Fruit fly (Drosophila melanogaster): ENCODE data around the gene daw.

daw gene

DNA sequence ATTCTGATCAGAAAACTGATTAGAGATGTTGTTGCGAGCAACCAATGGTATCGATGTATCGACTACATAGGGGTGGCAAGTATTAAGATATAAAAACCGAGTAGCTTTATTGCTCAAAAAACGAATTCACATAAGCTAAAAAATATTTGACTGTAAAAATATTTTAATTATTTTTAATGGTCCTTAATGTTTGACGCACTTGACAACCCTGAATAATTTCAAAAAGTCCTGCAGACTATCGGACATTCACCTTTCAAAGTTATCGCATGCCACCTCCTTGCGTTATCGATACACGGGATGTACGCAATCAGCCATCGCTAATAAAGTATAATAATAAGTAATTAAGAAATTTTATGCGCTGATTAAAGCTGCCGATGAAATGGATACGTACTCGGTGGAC, 45.4 kb upstream of the daw start, which contains the start of the genes HemK2, Snapin and Tnpo-SR (continued):
- peak; percentile 89 for TF ChIP-seq CG4617 (GFP tag; optimal IDR thresholded peaks at IDR 0.05; ENCODE audit: borderline replicate concordance)
- peak; percentile 91 for TF ChIP-seq CG17328 (GFP tag; IDR thresholded peaks at IDR 0.05)
- TF ChIP-seq Dfd (GFP tag; optimal IDR thresholded peaks at IDR 0.05): no peak
- peak; percentile 95 for TF ChIP-seq gem (tag; optimal IDR thresholded peaks at IDR 0.05)
- peak; percentile 65 for TF ChIP-seq CG10565 (GFP tag; optimal IDR thresholded peaks at IDR 0.05)
- TF ChIP-seq ttk (GFP tag; IDR thresholded peaks at IDR 0.05): peak; percentile 89
- no peak for TF ChIP-seq hth (optimal IDR thresholded peaks at IDR 0.05)
- TF ChIP-seq CG6854 (GFP tag; optimal IDR thresholded peaks at IDR 0.05): peak; percentile 69
- peak; percentile 93 for TF ChIP-seq H2.0 (GFP tag; IDR thresholded peaks at IDR 0.05)
- peak; percentile 97 for TF ChIP-seq knrl (GFP tag; IDR thresholded peaks at IDR 0.05; ENCODE audit: partially characterized antibody)
- peak; percentile 92 for TF ChIP-seq CG16863 (GFP tag; optimal IDR thresholded peaks at IDR 0.05)
- TF ChIP-seq CG11456 (GFP tag; IDR thresholded peaks at IDR 0.05): peak; percentile 95
- peak; percentile 89 for TF ChIP-seq CG17612 (GFP tag; IDR thresholded peaks at IDR 0.05)
- peak; percentile 95 for TF ChIP-seq CG10543 (GFP tag; optimal IDR thresholded peaks at IDR 0.05)
- TF ChIP-seq Bteb2 (GFP tag; optimal IDR thresholded peaks at IDR 0.05): peak; percentile 83
- peak; percentile 91 for TF ChIP-seq grau (tag; optimal IDR thresholded peaks at IDR 0.05)
- TF ChIP-seq Ada2b (GFP tag; IDR thresholded peaks at IDR 0.05): peak; percentile 91
- peak; percentile 92 for TF ChIP-seq CG9727 (GFP tag; optimal IDR thresholded peaks at IDR 0.05)
- TF ChIP-seq phol (tag; optimal IDR thresholded peaks at IDR 0.05): peak; percentile 93
- peak; percentile 47 for TF ChIP-seq MESR4 (GFP tag; optimal IDR thresholded peaks at IDR 0.05)
- TF ChIP-seq BtbVII (GFP tag; optimal IDR thresholded peaks at IDR 0.05): peak; percentile 85
- peak; percentile 72 for TF ChIP-seq E2f2 (GFP tag; IDR thresholded peaks at IDR 0.05)
- TF ChIP-seq usp (GFP tag; optimal IDR thresholded peaks at IDR 0.05): no peak
- no peak for TF ChIP-seq CG8478 (optimal IDR thresholded peaks at IDR 0.05)
- TF ChIP-seq CG6272 (GFP tag; IDR thresholded peaks at IDR 0.05): peak; percentile 94
- peak; percentile 93 for TF ChIP-seq HmgZ (tag; optimal IDR thresholded peaks at IDR 0.05)
- TF ChIP-seq CG2712 (tag; optimal IDR thresholded peaks at IDR 0.05): peak; percentile 95
- peak; percentile 87 for TF ChIP-seq HLH3B (GFP tag; IDR thresholded peaks at IDR 0.05)
- TF ChIP-seq CG3065 (GFP tag; optimal IDR thresholded peaks at IDR 0.05): peak; percentile 89
- TF ChIP-seq jumu (GFP tag; optimal IDR thresholded peaks at IDR 0.05): peak; percentile 85
- peak; percentile 47; the same call in 1 of the 2 replicates for TF ChIP-seq ham (GFP tag; IDR thresholded peaks at IDR 0.05)
- peak; percentile 96 for TF ChIP-seq ken (GFP tag; IDR thresholded peaks at IDR 0.05)
- peak; percentile 79 for TF ChIP-seq Sox100B (GFP tag; optimal IDR thresholded peaks at IDR 0.05)
- peak; percentile 55 for TF ChIP-seq CG12071 (GFP tag; optimal IDR thresholded peaks at IDR 0.05)
- TF ChIP-seq CG17802 (tag; optimal IDR thresholded peaks at IDR 0.05): peak; percentile 72
- peak; percentile 87 for TF ChIP-seq CG12744 (GFP tag; optimal IDR thresholded peaks at IDR 0.05)
- peak; percentile 75 for TF ChIP-seq NC2β (GFP tag; optimal IDR thresholded peaks at IDR 0.05)
- peak; percentile 74 for TF ChIP-seq pnt (GFP tag; optimal IDR thresholded peaks at IDR 0.05)
- TF ChIP-seq dmrt11E (tag; optimal IDR thresholded peaks at IDR 0.05): peak; percentile 90
- TF ChIP-seq Xrp1 (GFP tag; IDR thresholded peaks at IDR 0.05): peak; percentile 95
- peak; percentile 74 for TF ChIP-seq CG2875 (GFP tag; optimal IDR thresholded peaks at IDR 0.05)
- TF ChIP-seq otp (GFP tag; IDR thresholded peaks at IDR 0.05): peak; percentile 86
- peak; percentile 90 for TF ChIP-seq Gug (GFP tag; IDR thresholded peaks at IDR 0.05)
- peak; percentile 63 for TF ChIP-seq ab (GFP tag; optimal IDR thresholded peaks at IDR 0.05)
- TF ChIP-seq CG10431 (GFP tag; optimal IDR thresholded peaks at IDR 0.05): peak; percentile 67
- TF ChIP-seq psq (GFP tag; optimal IDR thresholded peaks at IDR 0.05): peak; percentile 67
- peak; percentile 94 for TF ChIP-seq CG9817 (tag; optimal IDR thresholded peaks at IDR 0.05)
- TF ChIP-seq jing (GFP tag; optimal IDR thresholded peaks at IDR 0.05): no peak
- peak; percentile 88 for TF ChIP-seq bbx (GFP tag; IDR thresholded peaks at IDR 0.05; ENCODE audit: partially characterized antibody)
- TF ChIP-seq H15 (GFP tag; IDR thresholded peaks at IDR 0.05): peak; percentile 92
- TF ChIP-seq wek (GFP tag; optimal IDR thresholded peaks at IDR 0.05): no peak
- TF ChIP-seq CG2116 (GFP tag; optimal IDR thresholded peaks at IDR 0.05): peak; percentile 92

Data from whole organism, embryonic.